Fruit fly (Drosophila melanogaster) whole organism, embryonic: ENCODE data around the gene DENR.

Experiments used
- Aef1 ChIP-seq: fragments of 200-800 bp; sonication (Bioruptor generic); IDR thresholded peaks from 3 replicates; pipeline ENCODE4 v1.3.6; 2022; ENCODE audit warnings: missing biosample characterization, missing genetic modification characterization
- B-H1 ChIP-seq: fragments of 200-800 bp; sonication (Bioruptor generic); IDR thresholded peaks from 3 replicates; pipeline ENCODE4 v1.3.6; 2022; ENCODE audit warnings: missing biosample characterization, missing genetic modification characterization
- B-H2 ChIP-seq: fragments of 200-800 bp; sonication (Bioruptor generic); optimal IDR thresholded peaks from 2 replicates; lab custom pipeline; 2018; ENCODE audit warnings: missing biosample characterization, mild to moderate bottlenecking, missing genetic modification characterization
- BEAF-32 ChIP-seq: fragments of 200-800 bp; sonication (Bioruptor generic); optimal IDR thresholded peaks from 3 replicates; lab custom pipeline; 2017; ENCODE audit warnings: missing biosample characterization, missing genetic modification characterization, mild to moderate bottlenecking, moderate library complexity, missing genetic modification reagents
- CG11085 ChIP-seq: fragments of 200-800 bp; sonication (Bioruptor generic); IDR thresholded peaks from 2 replicates; pipeline ENCODE4 v1.3.6; 2022; ENCODE audit warnings: missing biosample characterization, missing genetic modification characterization
- CG11398 ChIP-seq: fragments of 200-800 bp; sonication (Bioruptor generic); optimal IDR thresholded peaks from 2 replicates; lab custom pipeline; 2016; ENCODE audit warnings: missing biosample characterization, missing genetic modification characterization
- CG12104 ChIP-seq: fragments of 200-800 bp; sonication (Bioruptor generic); optimal IDR thresholded peaks from 3 replicates; lab custom pipeline; 2016; ENCODE audit warnings: missing biosample characterization, missing genetic modification characterization
- CG12236 ChIP-seq: fragments of 200-800 bp; sonication (Bioruptor generic); optimal IDR thresholded peaks from 2 replicates; lab custom pipeline; 2016; ENCODE audit warnings: missing biosample characterization, missing genetic modification characterization
- CG1233 ChIP-seq: fragments of 200-800 bp; sonication (Bioruptor generic); optimal IDR thresholded peaks from 4 replicates; lab custom pipeline; 2018; ENCODE audit warnings: missing biosample characterization, mild to moderate bottlenecking, missing genetic modification characterization
- CG1832 ChIP-seq: fragments of 200-800 bp; sonication (Bioruptor generic); optimal IDR thresholded peaks from 2 replicates; lab custom pipeline; 2017; ENCODE audit warnings: missing biosample characterization, mild to moderate bottlenecking, missing genetic modification characterization, inconsistent platforms
- CG32532 ChIP-seq: fragments of 200-800 bp; sonication (Bioruptor generic); IDR thresholded peaks from 2 replicates; pipeline ENCODE4 v1.3.6; 2022; ENCODE audit warnings: missing biosample characterization, missing genetic modification characterization
- CG4730 ChIP-seq: fragments of 200-800 bp; sonication (Bioruptor generic); IDR thresholded peaks from 2 replicates; pipeline ENCODE4 v1.3.6; 2022; ENCODE audit warnings: missing biosample characterization, missing genetic modification characterization
- CG5245 ChIP-seq: fragments of 200-800 bp; sonication (Bioruptor generic); optimal IDR thresholded peaks from 3 replicates; lab custom pipeline; 2016; ENCODE audit warnings: missing biosample characterization, missing genetic modification characterization
- CG5953 ChIP-seq: fragments of 200-800 bp; sonication (Bioruptor generic); IDR thresholded peaks from 2 replicates; pipeline ENCODE4 v1.3.6; 2022; ENCODE audit warnings: missing biosample characterization, missing genetic modification characterization
- CG8359 ChIP-seq: fragments of 200-800 bp; sonication (Bioruptor generic); optimal IDR thresholded peaks from 2 replicates; lab custom pipeline; 2017; ENCODE audit warnings: missing biosample characterization, mild to moderate bottlenecking, missing genetic modification characterization, borderline replicate concordance
- CG9727 ChIP-seq: fragments of 200-800 bp; sonication (Bioruptor generic); optimal IDR thresholded peaks from 3 replicates; lab custom pipeline; 2017; ENCODE audit warnings: missing biosample characterization, mild to moderate bottlenecking, missing genetic modification characterization
- CHES-1-like ChIP-seq: fragments of 200-800 bp; sonication (Bioruptor generic); optimal IDR thresholded peaks from 2 replicates; lab custom pipeline; 2016; ENCODE audit warnings: missing biosample characterization, missing genetic modification characterization
- Deaf1 ChIP-seq: fragments of 200-800 bp; optimal IDR thresholded peaks from 3 replicates; lab custom pipeline; 2019; ENCODE audit warnings: missing biosample characterization, mild to moderate bottlenecking, missing genetic modification characterization, moderate library complexity
- Dek ChIP-seq: fragments of 200-800 bp; sonication (Bioruptor generic); optimal IDR thresholded peaks from 3 replicates; lab custom pipeline; 2019; ENCODE audit warnings: missing biosample characterization, mild to moderate bottlenecking, missing genetic modification characterization, moderate library complexity
- Dp ChIP-seq: fragments of 200-800 bp; sonication (Bioruptor generic); optimal IDR thresholded peaks from 2 replicates; lab custom pipeline; 2018; ENCODE audit warnings: missing biosample characterization, mild to moderate bottlenecking, missing genetic modification characterization, moderate library complexity
- Elba2 ChIP-seq: fragments of 200-800 bp; sonication (Bioruptor generic); optimal IDR thresholded peaks from 3 replicates; lab custom pipeline; 2016; ENCODE audit warnings: missing biosample characterization, missing genetic modification characterization
- Gsc ChIP-seq: fragments of 200-800 bp; sonication (Bioruptor generic); IDR thresholded peaks from 2 replicates; pipeline ENCODE4 v1.3.6; 2022; ENCODE audit warnings: missing biosample characterization, missing genetic modification characterization
- HLH4C ChIP-seq: fragments of 200-800 bp; sonication (Bioruptor generic); IDR thresholded peaks from 3 replicates; pipeline ENCODE4 v1.3.6; 2022; ENCODE audit warnings: missing biosample characterization, missing genetic modification characterization; ENCODE audit not compliant: partially characterized antibody
- HLH54F ChIP-seq: fragments of 200-800 bp; sonication (Bioruptor generic); optimal IDR thresholded peaks from 3 replicates; lab custom pipeline; 2016; ENCODE audit warnings: missing biosample characterization, missing genetic modification characterization
- Jarid2 ChIP-seq: fragments of 200-800 bp; sonication (Bioruptor generic); optimal IDR thresholded peaks from 3 replicates; lab custom pipeline; 2017; ENCODE audit warnings: mild to moderate bottlenecking, missing biosample characterization, missing genetic modification reagents, missing genetic modification characterization
- NC2β ChIP-seq: fragments of 200-800 bp; sonication (Bioruptor generic); optimal IDR thresholded peaks from 2 replicates; lab custom pipeline; 2016; ENCODE audit warnings: missing biosample characterization, missing genetic modification characterization
- Rfx ChIP-seq: fragments of 200-800 bp; sonication (Bioruptor generic); IDR thresholded peaks from 2 replicates; pipeline ENCODE4 v1.3.6; 2022; ENCODE audit warnings: missing biosample characterization, missing genetic modification characterization
- Side ChIP-seq: fragments of 200-800 bp; sonication (Bioruptor generic); optimal IDR thresholded peaks from 2 replicates; lab custom pipeline; 2016; ENCODE audit warnings: missing biosample characterization, missing genetic modification characterization
- Tbp ChIP-seq: fragments of >200 bp; optimal IDR thresholded peaks from 2 replicates; lab custom pipeline; 2018; ENCODE audit warnings: missing biosample characterization, missing genetic modification characterization
- ac ChIP-seq: fragments of 200-800 bp; sonication (Bioruptor generic); optimal IDR thresholded peaks from 3 replicates; lab custom pipeline; 2017; ENCODE audit warnings: missing biosample characterization, mild to moderate bottlenecking, missing genetic modification characterization
- bigmax ChIP-seq: fragments of 200-800 bp; sonication (Bioruptor generic); optimal IDR thresholded peaks from 2 replicates; lab custom pipeline; 2018; ENCODE audit warnings: missing biosample characterization, mild to moderate bottlenecking, missing genetic modification characterization
- crc ChIP-seq: fragments of 200-800 bp; sonication (Bioruptor generic); optimal IDR thresholded peaks from 2 replicates; lab custom pipeline; 2016; ENCODE audit warnings: missing biosample characterization, missing genetic modification characterization
- crol ChIP-seq: fragments of 200-800 bp; sonication (Bioruptor generic); IDR thresholded peaks from 2 replicates; pipeline ENCODE4 v1.3.6; 2022; ENCODE audit warnings: missing biosample characterization, missing genetic modification characterization
- dimm ChIP-seq: fragments of 200-800 bp; sonication (Bioruptor generic); IDR thresholded peaks from 2 replicates; pipeline ENCODE4 v1.3.6; 2022; ENCODE audit warnings: missing biosample characterization, missing genetic modification characterization
- fd3F ChIP-seq: fragments of 200-800 bp; sonication (Bioruptor generic); optimal IDR thresholded peaks from 2 replicates; lab custom pipeline; 2018; ENCODE audit warnings: missing biosample characterization, mild to moderate bottlenecking, missing genetic modification characterization, moderate library complexity
- gfzf ChIP-seq: fragments of 200-800 bp; sonication (Bioruptor generic); optimal IDR thresholded peaks from 2 replicates; lab custom pipeline; 2016; ENCODE audit warnings: missing biosample characterization, mild to moderate bottlenecking, missing genetic modification characterization, moderate library complexity
- gsb ChIP-seq: fragments of 200-800 bp; sonication (Bioruptor generic); IDR thresholded peaks from 2 replicates; pipeline ENCODE4 v1.3.6; 2022; ENCODE audit warnings: missing biosample characterization, missing genetic modification characterization
- hb ChIP-seq: fragments of 200-800 bp; sonication (Bioruptor generic); IDR thresholded peaks from 3 replicates; pipeline ENCODE4 v1.3.6; 2022; ENCODE audit warnings: missing biosample characterization, missing genetic modification characterization; ENCODE audit not compliant: partially characterized antibody
- hkb ChIP-seq, 2 experiments: fragments of 200-800 bp in 1 of 2; fragments of >200 bp in 1 of 2; sonication (Bioruptor generic) in 1 of 2; IDR thresholded peaks in 1 of 2; optimal IDR thresholded peaks in 1 of 2; 2 replicates each; pipeline versions ENCODE4 v1.3.6 to Lab custom; 2017 to 2022; ENCODE audit warnings: missing biosample characterization in 1 of 2, missing genetic modification characterization in 1 of 2
- ind ChIP-seq: fragments of 200-800 bp; sonication (Bioruptor generic); optimal IDR thresholded peaks from 3 replicates; lab custom pipeline; 2016; ENCODE audit warnings: missing biosample characterization, missing genetic modification characterization
- odd ChIP-seq: fragments of 200-800 bp; sonication (Bioruptor generic); optimal IDR thresholded peaks from 2 replicates; lab custom pipeline; 2017; ENCODE audit warnings: missing biosample characterization, mild to moderate bottlenecking, missing genetic modification characterization
- pita ChIP-seq: fragments of 200-800 bp; sonication (Bioruptor generic); optimal IDR thresholded peaks from 2 replicates; lab custom pipeline; 2017; ENCODE audit warnings: missing biosample characterization, mild to moderate bottlenecking, missing genetic modification characterization
- pros ChIP-seq: fragments of 200-800 bp; sonication (Bioruptor generic); optimal IDR thresholded peaks from 3 replicates; lab custom pipeline; 2019; ENCODE audit warnings: missing biosample characterization, mild to moderate bottlenecking, missing genetic modification characterization, moderate library complexity
- repo ChIP-seq: fragments of 200-800 bp; sonication (Bioruptor generic); optimal IDR thresholded peaks from 2 replicates; lab custom pipeline; 2016; ENCODE audit warnings: missing biosample characterization, missing genetic modification characterization
- sima ChIP-seq: fragments of 200-800 bp; sonication (Bioruptor generic); optimal IDR thresholded peaks from 2 replicates; lab custom pipeline; 2016; ENCODE audit warnings: missing biosample characterization, missing genetic modification characterization
- slou ChIP-seq: fragments of 200-800 bp; sonication (Bioruptor generic); optimal IDR thresholded peaks from 3 replicates; lab custom pipeline; 2016; ENCODE audit warnings: missing biosample characterization, missing genetic modification characterization
- sug ChIP-seq: fragments of 200-800 bp; optimal IDR thresholded peaks from 2 replicates; lab custom pipeline; 2019; ENCODE audit warnings: missing biosample characterization, mild to moderate bottlenecking, missing genetic modification characterization, moderate library complexity
- ttk ChIP-seq: fragments of 200-800 bp; sonication (Bioruptor generic); IDR thresholded peaks from 2 replicates; pipeline ENCODE4 v2.1.2; 2022; ENCODE audit warnings: missing biosample characterization, missing genetic modification characterization
- vfl ChIP-seq: fragments of 200-800 bp; sonication (Bioruptor generic); optimal IDR thresholded peaks from 2 replicates; lab custom pipeline; 2016; ENCODE audit warnings: missing biosample characterization, missing genetic modification characterization

Gene DENR

DNA sequence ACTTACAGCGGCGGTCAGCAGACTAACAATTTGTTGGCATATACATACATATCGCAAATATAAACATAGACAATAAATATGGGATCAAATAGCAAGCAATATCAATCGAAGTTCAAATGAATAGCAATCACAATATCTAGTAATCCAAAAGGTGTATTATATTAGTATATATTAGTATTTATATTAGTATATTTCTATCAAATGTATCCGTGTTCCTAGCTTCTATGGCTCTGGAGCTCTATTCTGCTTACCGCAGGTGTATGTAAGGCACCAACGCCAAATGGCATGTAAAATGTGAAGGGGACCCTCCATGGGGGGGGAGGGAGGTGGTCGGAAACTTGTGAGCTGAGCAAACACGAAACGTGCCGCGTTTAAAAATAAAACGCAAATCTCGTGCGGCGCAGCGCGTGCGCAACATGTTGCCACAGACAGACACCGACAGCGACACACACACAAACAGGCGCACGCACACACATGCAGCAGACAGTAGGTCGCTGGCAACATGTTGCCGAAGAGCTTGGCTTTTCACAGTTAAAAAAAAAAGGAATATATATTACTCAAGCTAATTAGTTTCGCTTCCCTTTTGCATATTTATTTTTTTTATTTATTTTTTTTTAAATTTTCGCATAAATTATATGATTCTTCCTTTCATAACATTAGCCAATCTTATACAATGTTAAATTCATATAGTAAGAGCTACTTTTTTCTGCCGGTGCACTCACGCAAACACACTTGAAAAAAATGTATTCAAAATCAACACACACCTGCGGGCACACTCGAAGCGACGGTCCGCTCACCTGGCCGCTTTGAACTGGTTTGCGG, 44.3 kb upstream of the DENR start (continued):
- TF ChIP-seq CG1233 (GFP tag; lab: Kevin White, UChicago): no peak
- TF ChIP-seq B-H2 (GFP tag; lab: Kevin White, UChicago): peak; percentile 4
- no peak for TF ChIP-seq hkb (optimal IDR thresholded peaks at IDR 0.05; lab: Kevin White, UChicago)
- peak; percentile 79 for TF ChIP-seq hkb (GFP tag; IDR thresholded peaks at IDR 0.05; lab: Robert Waterston, UW)
- no peak for TF ChIP-seq CG1832 (GFP tag; lab: Kevin White, UChicago)
- TF ChIP-seq HLH4C (GFP tag; lab: Robert Waterston, UW): no peak
- peak; percentile 45 for TF ChIP-seq fd3F
- TF ChIP-seq CG5245 (GFP tag; lab: Kevin White, UChicago): peak; percentile 40
- TF ChIP-seq dimm (GFP tag; lab: Robert Waterston, UW): no peak
- TF ChIP-seq B-H1: peak; percentile 72
- no peak for TF ChIP-seq bigmax (GFP tag; lab: Kevin White, UChicago)
- peak; percentile 26 for TF ChIP-seq Jarid2 (GFP tag; lab: Kevin White, UChicago)
- TF ChIP-seq crol (GFP tag; lab: Robert Waterston, UW): peak; percentile 83
- TF ChIP-seq hb: no peak
- peak; percentile 37 for TF ChIP-seq sug (tag; lab: Kevin White, UChicago)
- TF ChIP-seq CHES-1-like (GFP tag; lab: Kevin White, UChicago): no peak
- no peak for TF ChIP-seq CG11398
- no peak for TF ChIP-seq repo (GFP tag; lab: Kevin White, UChicago)
- peak; percentile 66 for TF ChIP-seq CG4730 (GFP tag; lab: Robert Waterston, UW)
- TF ChIP-seq Elba2 (GFP tag; lab: Kevin White, UChicago): no peak
- no peak for TF ChIP-seq vfl (GFP tag; lab: Kevin White, UChicago)
- peak; percentile 2 for TF ChIP-seq crc
- 0 out of 2 replicates have a peak, but pooled peaks have one; percentile 24 for TF ChIP-seq CG11085
- no peak for TF ChIP-seq NC2β (GFP tag; lab: Kevin White, UChicago)
- TF ChIP-seq ac (GFP tag; lab: Kevin White, UChicago): no peak
- peak; percentile 61 for TF ChIP-seq Aef1
- TF ChIP-seq ind (GFP tag; lab: Kevin White, UChicago): peak; percentile 58
- peak; percentile 77 for TF ChIP-seq Rfx (GFP tag; lab: Robert Waterston, UW)
- TF ChIP-seq gsb: peak; percentile 42; the same call in 1 of the 2 replicates
- peak; percentile 52 for TF ChIP-seq slou (GFP tag; lab: Kevin White, UChicago)
- TF ChIP-seq Gsc: no peak
- no peak for TF ChIP-seq gfzf (GFP tag; lab: Kevin White, UChicago)
- no peak for TF ChIP-seq CG12236 (GFP tag; lab: Kevin White, UChicago)
- no peak for TF ChIP-seq sima (GFP tag; lab: Kevin White, UChicago)
- peak; percentile 14 for TF ChIP-seq CG8359 (GFP tag; lab: Kevin White, UChicago)
- no peak for TF ChIP-seq BEAF-32
- peak; percentile 75 for TF ChIP-seq ttk (GFP tag; lab: Robert Waterston, UW)
- TF ChIP-seq CG12104 (GFP tag; lab: Kevin White, UChicago): peak; percentile 50
- TF ChIP-seq Deaf1 (tag; lab: Kevin White, UChicago): peak; percentile 21
- peak; percentile 63; the same call in 1 of the 2 replicates for TF ChIP-seq CG5953 (GFP tag; lab: Robert Waterston, UW)
- TF ChIP-seq odd (GFP tag; lab: Kevin White, UChicago): peak; percentile 39
- TF ChIP-seq Tbp (GFP tag; lab: Kevin White, UChicago): no peak
- peak; percentile 58 for TF ChIP-seq CG9727 (GFP tag; lab: Kevin White, UChicago)
- peak; percentile 36 for TF ChIP-seq Dek
- no peak for TF ChIP-seq HLH54F (GFP tag; lab: Kevin White, UChicago)
- no peak for TF ChIP-seq pita
- peak; percentile 78 for TF ChIP-seq CG32532 (GFP tag; lab: Robert Waterston, UW)
- no peak for TF ChIP-seq pros (GFP tag; lab: Kevin White, UChicago)
- TF ChIP-seq Side (GFP tag; lab: Kevin White, UChicago): no peak
- no peak for TF ChIP-seq Dp
